Worm (Caenorhabditis elegans) whole organism, L4/young adult: ENCODE measurements around the gene gbf-1.

Experiments used
- W03F9.2 ChIP-seq: fragments of 150-350 bp; optimal IDR thresholded peaks from 2 replicates; lab custom pipeline; 2014; ENCODE audit warnings: missing biosample characterization, missing genetic modification characterization
- dao-5 ChIP-seq: sonication (generic microtip); optimal IDR thresholded peaks from 2 replicates; lab custom pipeline; 2016; ENCODE audit warnings: missing genotype, missing genetic modification characterization, moderate library complexity, missing compliant biosample characterization
- him-1 ChIP-seq: sonication (generic microtip); optimal IDR thresholded peaks from 2 replicates; lab custom pipeline; 2016; ENCODE audit warnings: missing genotype, missing genetic modification reagents, missing genetic modification characterization, missing compliant biosample characterization

gbf-1 gene

DNA sequence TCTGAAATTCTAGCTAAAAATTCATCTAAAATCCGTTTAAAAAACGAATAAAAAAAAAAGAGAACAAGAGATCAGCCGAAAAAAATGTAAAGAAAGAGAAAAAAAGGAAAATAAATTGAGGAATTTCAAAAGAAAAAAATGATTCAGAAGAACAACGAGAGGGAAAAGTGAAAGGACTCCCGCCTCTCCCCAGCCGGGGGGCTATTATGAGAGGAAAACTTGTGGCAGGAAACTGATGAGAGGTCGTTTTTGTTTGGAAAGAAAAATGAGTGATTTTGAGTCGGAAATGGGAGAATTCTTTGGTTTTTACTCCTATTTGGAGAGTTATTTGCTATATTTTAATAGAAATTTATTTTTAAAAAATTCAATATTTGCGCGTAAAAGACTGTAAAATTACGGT lies 31.3 kb downstream of the gbf-1 start:
- no peak for TF ChIP-seq him-1 (tag; lab: Kevin White, UChicago)
- no peak for TF ChIP-seq dao-5 (tag; lab: Kevin White, UChicago)
- TF ChIP-seq W03F9.2 (tag; lab: Kevin White, UChicago), result no peak

DNA sequence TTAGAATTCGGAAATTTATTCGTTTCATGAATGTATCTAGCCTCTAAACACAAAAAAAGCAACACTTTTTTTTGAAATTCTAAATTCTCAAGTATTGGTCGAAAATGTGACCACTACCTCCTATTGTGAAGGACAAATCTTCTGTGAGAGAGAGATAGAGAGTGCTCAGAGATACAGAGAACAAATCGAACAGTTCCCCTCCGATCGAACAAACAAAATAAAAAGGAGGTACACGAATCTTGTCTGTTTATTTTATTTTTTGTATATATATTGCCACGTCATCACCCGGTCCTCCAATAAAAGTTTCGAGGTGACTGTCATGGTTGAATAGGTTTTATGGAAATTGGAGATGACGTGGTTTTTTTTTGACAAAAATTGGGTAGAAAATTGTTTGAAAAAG lies 32.6 kb downstream of the gbf-1 start:
- TF ChIP-seq W03F9.2 (tag; lab: Kevin White, UChicago) (no peak), dao-5 (tag; lab: Kevin White, UChicago) (no peak), him-1 (tag; lab: Kevin White, UChicago) (no peak)

DNA sequence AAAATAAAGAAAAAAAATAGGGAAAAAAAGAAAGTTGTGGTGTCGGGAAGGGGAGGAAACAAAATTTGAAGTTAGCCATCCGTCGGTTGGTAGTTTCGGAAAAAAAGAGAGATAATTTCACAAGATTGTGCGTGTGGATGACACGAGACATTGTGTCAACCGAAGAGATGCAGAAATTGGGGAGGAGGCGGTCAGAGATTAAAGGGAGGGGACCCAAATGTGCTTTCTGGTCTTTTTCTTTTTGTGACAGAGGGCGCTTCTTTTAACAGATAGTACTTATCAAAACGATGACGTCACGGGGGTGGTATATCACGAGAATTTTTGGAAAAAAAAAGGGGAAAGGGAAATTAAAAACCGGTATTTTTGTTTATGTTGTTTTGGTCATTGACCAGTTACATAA lies 35.0 kb downstream of the gbf-1 start:
- no peak for TF ChIP-seq W03F9.2 (tag; lab: Kevin White, UChicago)
- TF ChIP-seq dao-5 (tag; lab: Kevin White, UChicago), result no peak
- TF ChIP-seq him-1 (tag; lab: Kevin White, UChicago), result no peak

DNA sequence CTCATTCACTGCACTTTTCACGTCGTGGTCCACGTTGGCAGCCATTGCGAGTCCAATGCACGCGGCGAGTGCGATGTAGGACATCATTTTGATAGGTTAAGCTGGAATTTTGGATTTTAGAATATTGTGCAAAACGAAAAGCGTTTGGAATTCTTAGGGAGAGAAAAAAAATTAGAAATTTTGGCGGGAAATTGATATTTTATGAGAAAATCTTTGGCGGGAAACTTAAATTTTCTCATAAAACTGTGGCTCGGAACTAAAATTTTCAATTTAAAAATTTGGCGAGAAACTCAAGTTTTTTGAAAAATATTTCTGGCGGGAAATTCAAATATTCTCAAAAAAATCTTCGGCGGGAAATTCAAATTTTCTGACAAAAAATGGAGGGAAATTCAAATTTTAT lies 36.0 kb downstream of the gbf-1 start, which contains the start of gene sup-1:
Gene sup-1, minus strand, starts transcription at position 101 of the 400 bp plus-strand sequence.
- no peak for TF ChIP-seq him-1 (tag; lab: Kevin White, UChicago)

DNA sequence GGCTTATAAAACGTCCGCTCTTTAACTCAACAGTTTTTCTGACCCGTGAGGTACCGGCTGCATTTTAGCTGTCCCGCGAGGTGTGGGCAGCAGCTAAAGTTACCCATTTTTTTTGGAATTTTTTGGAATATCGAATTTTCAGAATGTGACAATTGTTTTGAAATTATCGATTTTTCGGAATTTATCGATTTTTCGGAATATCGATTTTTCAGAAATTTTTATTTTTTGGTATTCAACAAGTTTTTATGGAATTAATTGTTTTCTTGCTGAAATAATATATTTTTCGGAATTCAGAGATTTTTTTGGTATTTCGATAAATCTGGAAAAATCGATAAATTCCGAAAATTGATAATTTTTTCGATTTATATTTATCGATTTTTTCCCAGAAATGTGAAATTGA lies 40.5 kb downstream of the gbf-1 start:
- TF ChIP-seq him-1 (tag; lab: Kevin White, UChicago), result no peak
- no peak for TF ChIP-seq W03F9.2 (tag; lab: Kevin White, UChicago)
- TF ChIP-seq dao-5 (tag; lab: Kevin White, UChicago), result no peak

DNA sequence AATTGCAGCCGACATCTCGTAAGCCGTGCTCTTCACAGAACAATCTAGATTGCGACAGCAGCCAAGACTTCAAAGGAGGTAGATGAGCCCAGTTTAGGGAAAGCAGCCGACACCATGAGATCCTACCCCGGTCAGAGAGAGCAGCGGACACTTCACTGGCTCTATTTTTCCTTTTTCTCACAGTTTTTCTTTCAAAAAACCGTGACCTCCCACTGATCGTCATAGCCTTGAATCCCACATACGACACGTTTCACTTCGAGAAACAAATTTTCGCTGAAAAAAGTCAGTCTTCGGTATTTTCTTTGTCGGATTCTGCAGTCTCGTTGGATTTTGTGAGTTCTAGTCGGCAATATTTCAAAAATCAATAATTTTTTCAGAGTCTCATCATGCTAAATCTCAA lies 41.4 kb downstream of the gbf-1 start, which contains the start of gene Y41C4A.21:
Gene Y41C4A.21, plus strand, starts transcription at position 301 of the 400 bp plus-strand sequence.
- no peak for TF ChIP-seq W03F9.2 (tag; lab: Kevin White, UChicago)
- TF ChIP-seq dao-5 (tag; lab: Kevin White, UChicago), result no peak
- no peak for TF ChIP-seq him-1 (tag; lab: Kevin White, UChicago)

DNA sequence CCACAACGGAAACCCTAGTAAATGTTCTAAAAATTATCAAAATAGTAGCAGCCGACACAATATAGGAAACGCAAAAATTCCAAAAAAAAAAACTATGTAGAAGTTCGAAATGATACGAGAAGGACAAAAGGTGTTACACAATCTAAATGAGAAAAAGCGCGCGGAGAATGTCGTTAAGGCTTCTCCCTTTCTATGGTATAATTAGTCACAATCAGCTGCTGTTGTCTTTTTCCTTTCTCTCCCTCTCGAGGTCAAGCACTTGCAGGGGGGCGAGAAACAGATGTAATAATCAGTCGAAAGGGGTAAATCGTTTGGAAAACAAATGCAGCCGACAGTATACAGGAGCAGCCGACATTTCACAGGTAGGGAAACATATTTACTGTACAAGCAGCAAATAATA lies 42.0 kb downstream of the gbf-1 start:
- TF ChIP-seq dao-5 (tag; lab: Kevin White, UChicago), result no peak
- no peak for TF ChIP-seq W03F9.2 (tag; lab: Kevin White, UChicago)
- no peak for TF ChIP-seq him-1 (tag; lab: Kevin White, UChicago)

DNA sequence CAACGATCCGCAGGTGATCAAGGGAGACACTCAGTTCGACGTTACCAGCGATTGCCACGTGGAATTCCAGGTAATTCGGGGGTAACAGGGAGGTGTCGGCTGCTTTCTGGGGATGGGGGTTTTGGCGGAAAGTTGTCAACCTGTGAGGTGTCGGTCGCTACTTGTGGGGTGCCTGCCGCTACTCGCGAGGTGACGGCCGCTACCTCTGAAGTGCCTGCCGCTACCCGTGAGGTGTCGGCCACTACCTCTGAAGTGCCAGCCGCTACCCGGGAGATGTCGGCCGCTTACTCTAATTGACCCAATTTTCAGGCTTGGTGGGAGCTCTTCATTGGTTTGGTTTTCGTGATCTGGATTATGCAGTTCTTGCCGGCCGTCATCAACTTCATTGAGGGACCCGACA lies 42.6 kb downstream of the gbf-1 start:
- TF ChIP-seq dao-5 (tag; lab: Kevin White, UChicago) (no peak), him-1 (tag; lab: Kevin White, UChicago) (no peak), W03F9.2 (tag; lab: Kevin White, UChicago) (no peak)

DNA sequence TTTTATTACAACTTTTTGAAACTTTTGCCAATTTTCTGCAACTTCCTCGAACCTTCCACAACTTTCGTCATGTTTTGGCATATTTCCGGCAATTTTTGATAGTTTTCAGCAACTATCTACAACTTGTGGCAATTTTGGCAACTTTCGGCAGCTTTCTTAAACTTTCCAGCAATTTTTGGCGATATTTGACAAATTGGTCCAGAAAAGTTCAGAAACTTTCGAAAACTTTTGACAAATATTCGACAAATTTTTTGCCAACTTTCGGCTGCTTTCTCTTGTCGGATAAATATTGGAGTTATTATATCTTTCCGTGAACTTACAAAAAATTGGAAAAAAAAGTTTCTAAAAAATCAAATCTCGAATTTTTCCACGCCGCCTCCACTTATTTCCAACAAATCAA lies 43.2 kb downstream of the gbf-1 start, which contains the start of gene Y41C4A.18:
Gene Y41C4A.18, plus strand, starts transcription at position 301 of the 400 bp plus-strand sequence.
- no peak for TF ChIP-seq W03F9.2 (tag; lab: Kevin White, UChicago)
- TF ChIP-seq dao-5 (tag; lab: Kevin White, UChicago), result no peak
- TF ChIP-seq him-1 (tag; lab: Kevin White, UChicago), result no peak

DNA sequence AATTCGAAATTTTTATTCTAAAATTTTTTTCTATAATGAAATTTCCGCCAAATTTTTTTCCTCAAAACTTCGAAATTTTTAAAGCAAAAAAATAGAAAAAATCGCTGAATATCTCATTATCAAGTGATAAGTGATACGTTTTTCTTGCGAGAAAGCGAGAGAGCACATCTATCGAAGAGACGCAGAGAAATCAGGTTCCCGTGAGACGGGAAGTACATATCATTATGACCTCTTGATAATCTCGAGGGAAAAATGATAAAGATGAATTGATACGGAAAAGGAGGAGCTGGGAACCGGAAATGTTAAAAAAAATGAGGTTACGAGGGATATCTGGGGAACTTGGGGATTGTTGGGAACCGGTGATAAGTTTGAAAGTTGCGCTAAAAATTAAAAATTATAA lies 46.5 kb downstream of the gbf-1 start:
- TF ChIP-seq him-1 (tag; lab: Kevin White, UChicago), result no peak
- no peak for TF ChIP-seq W03F9.2 (tag; lab: Kevin White, UChicago)

DNA sequence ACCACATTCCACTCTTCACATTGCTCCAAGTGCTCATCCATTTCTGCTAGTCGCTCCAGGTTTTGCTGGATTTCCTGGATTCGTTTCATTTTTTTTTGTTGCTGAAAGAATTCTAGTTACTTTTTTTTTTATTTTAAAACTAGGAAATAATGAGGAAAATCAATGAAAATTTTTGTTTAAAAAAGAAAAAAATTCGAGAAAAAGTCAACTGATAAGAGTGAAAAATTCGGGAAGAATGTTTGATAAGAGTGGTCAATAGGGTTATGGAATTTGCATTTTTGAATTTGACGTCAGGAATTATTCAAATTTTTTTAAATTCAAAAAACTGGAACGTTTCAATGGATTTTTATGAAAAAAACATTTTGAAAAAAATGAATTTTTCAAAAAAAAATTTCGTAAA lies 46.9 kb downstream of the gbf-1 start, which contains the start of gene Y41C4A.12:
Gene Y41C4A.12, minus strand, starts transcription at position 101 of the 400 bp plus-strand sequence.
- TF ChIP-seq dao-5 (tag; lab: Kevin White, UChicago) (no peak), him-1 (tag; lab: Kevin White, UChicago) (no peak), W03F9.2 (tag; lab: Kevin White, UChicago) (no peak)

DNA sequence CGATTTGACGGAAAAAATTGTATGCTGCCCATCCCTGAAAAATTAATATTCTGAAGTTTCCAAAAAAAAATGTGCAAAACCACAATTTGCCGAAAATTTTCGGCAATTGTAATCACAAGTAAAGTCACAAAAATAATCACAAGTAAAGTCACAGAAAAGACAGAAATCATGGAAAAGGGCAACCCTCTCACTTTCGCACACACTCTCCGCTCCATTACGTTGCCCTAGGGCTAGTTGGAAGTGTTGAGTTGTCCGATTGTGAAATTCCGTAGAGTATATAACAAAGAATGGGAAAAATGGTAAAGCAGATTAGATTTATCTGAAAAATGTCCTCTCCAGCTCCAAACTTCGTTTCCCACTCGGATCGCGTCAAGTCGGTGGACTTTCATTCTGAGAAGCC lies 52.1 kb downstream of the gbf-1 start, which contains the start of gene Y41C4A.32:
Gene Y41C4A.32, plus strand, starts transcription at position 302 of the 400 bp plus-strand sequence.
- no peak for TF ChIP-seq W03F9.2 (tag; lab: Kevin White, UChicago)
- TF ChIP-seq him-1 (tag; lab: Kevin White, UChicago), result no peak
- TF ChIP-seq dao-5 (tag; lab: Kevin White, UChicago), result no peak

DNA sequence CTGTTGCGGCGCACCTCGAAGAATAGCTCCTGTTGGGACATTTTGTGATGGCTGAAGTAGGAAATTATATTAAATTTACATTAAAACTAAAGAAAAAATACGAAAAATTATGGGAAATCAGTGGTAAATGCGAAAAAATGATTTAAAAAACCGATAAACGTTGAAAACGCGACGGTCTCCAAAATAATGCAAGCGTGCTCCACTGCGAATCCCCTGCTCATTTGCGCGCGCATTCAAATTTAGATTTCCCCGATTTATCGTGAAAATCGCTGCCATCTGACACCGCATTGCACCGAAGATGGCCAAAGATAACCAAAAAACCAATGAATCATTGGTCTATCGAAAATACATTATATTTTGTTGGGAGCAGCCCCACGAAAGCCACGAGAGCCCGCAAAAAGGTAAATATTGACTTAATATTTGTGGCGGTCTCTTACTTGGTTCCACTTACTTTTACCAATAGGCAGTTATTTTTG lies 54.0 kb downstream of the gbf-1 start, which contains the start of the genes elb-1 and Y41C4A.11:
Gene elb-1, minus strand, starts transcription at position 51 of the 476 bp plus-strand sequence.
Gene Y41C4A.11, plus strand, starts transcription at position 461 of the 476 bp plus-strand sequence.
- TF ChIP-seq him-1 (tag; lab: Kevin White, UChicago) (no peak), W03F9.2 (tag; lab: Kevin White, UChicago) (no peak), dao-5 (tag; lab: Kevin White, UChicago) (no peak)

DNA sequence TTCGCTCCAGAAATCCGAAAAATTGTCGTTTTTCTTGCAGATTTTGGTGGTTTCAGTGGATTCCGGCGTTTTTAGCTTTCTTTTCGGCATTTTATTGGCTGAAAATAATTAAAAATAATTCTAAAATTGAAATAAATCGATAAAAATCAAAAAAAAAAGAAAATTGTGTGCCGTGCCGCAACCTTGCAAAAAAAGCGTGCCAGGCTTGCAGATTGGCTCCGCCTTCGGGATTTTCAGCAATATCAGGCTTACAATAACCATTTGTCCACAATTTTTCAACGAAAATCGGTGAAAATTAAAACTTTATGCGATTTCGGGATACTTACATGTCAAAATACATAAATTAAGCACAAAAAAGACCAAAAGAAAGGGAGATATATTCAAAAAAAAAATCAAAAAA lies 54.9 kb downstream of the gbf-1 start, which contains the start of gene Y41C4A.9:
Gene Y41C4A.9, minus strand, starts transcription at position 98 of the 400 bp plus-strand sequence.
- TF ChIP-seq dao-5 (tag; lab: Kevin White, UChicago), result no peak
- TF ChIP-seq him-1 (tag; lab: Kevin White, UChicago), result no peak
- no peak for TF ChIP-seq W03F9.2 (tag; lab: Kevin White, UChicago)
